Worm (Caenorhabditis elegans): Measurements from ENCODE around the gene marc-1.

marc-1 gene

ce11 chrV:9729462-9730162, 9.9 kb upstream of the marc-1 start, which contains the start of the genes aagr-3 and drap-1 (continued):
- TF ChIP-seq dmd-4 (tag; optimal IDR thresholded peaks at IDR 0.05) (no peak), nhr-129 (tag; optimal IDR thresholded peaks at IDR 0.05) (peak; percentile 77), aly-2 (tag; optimal IDR thresholded peaks at IDR 0.05) (no peak), crh-2 (tag; optimal IDR thresholded peaks at IDR 0.05) (peak; percentile 90), lin-11 (tag; optimal IDR thresholded peaks at IDR 0.05) (no peak), ztf-1 (GFP tag; conservative IDR thresholded peaks at IDR 0.05) (no peak), mab-5 (tag; optimal IDR thresholded peaks at IDR 0.05) (peak; percentile 26)

ce11 chrV:9730743-9731706, 8.5 kb upstream of the marc-1 start:
- TF ChIP-seq sma-3 (GFP tag; optimal IDR thresholded peaks at IDR 0.05) (peak; percentile 93), lin-11 (tag; optimal IDR thresholded peaks at IDR 0.05) (peak; percentile 98), C34F6.9 (tag; optimal IDR thresholded peaks at IDR 0.05) (peak; percentile 96), blmp-1 (tag; optimal IDR thresholded peaks at IDR 0.05; ENCODE audit: insufficient read depth) (peak; percentile 76), crh-2 (tag; optimal IDR thresholded peaks at IDR 0.05) (peak; percentile 98), ztf-4 (tag; optimal IDR thresholded peaks at IDR 0.05) (peak; percentile 94), R02D3.7 (tag; optimal IDR thresholded peaks at IDR 0.05) (no peak), ZK546.5 (tag; optimal IDR thresholded peaks at IDR 0.05) (peak; percentile 61), nhr-11 (tag; optimal IDR thresholded peaks at IDR 0.05) (peak; percentile 77), mab-5 (tag; optimal IDR thresholded peaks at IDR 0.05) (peak; percentile 76), lin-39 (tag; optimal IDR thresholded peaks at IDR 0.05) (peak; percentile 80), nhr-237 (tag; optimal IDR thresholded peaks at IDR 0.05) (no peak), nhr-6 (tag; optimal IDR thresholded peaks at IDR 0.05) (peak; percentile 77), unc-62 (GFP tag; optimal IDR thresholded peaks at IDR 0.05) (no peak), F13H6.1 (tag; optimal IDR thresholded peaks at IDR 0.05) (peak; percentile 98), elt-1 (tag; optimal IDR thresholded peaks at IDR 0.05) (no peak), nhr-23 (tag; optimal IDR thresholded peaks at IDR 0.05) (no peak), ceh-16 (tag; optimal IDR thresholded peaks at IDR 0.05) (peak; percentile 91), elt-3 (tag; optimal IDR thresholded peaks at IDR 0.05) (no peak), egl-27 (tag; optimal IDR thresholded peaks at IDR 0.05) (peak; percentile 85), fos-1 (tag; optimal IDR thresholded peaks at IDR 0.05) (peak; percentile 97), nhr-129 (tag; optimal IDR thresholded peaks at IDR 0.05) (peak; percentile 98), sem-4 (tag; optimal IDR thresholded peaks at IDR 0.05) (peak; percentile 61), ama-1 (optimal IDR thresholded peaks at IDR 0.05) (peak; percentile 99), lin-13 (GFP tag; optimal IDR thresholded peaks at IDR 0.05) (peak; percentile 88), alr-1 (tag; optimal IDR thresholded peaks at IDR 0.05) (no peak), nhr-77 (tag; optimal IDR thresholded peaks at IDR 0.05) (no peak), nhr-10 (tag; optimal IDR thresholded peaks at IDR 0.05) (peak; percentile 23), ztf-11 (tag; optimal IDR thresholded peaks at IDR 0.05) (peak; percentile 39), sma-9 (GFP tag; optimal IDR thresholded peaks at IDR 0.05) (peak; percentile 90), sma-9 (tag; optimal IDR thresholded peaks at IDR 0.05) (no peak), peb-1 (tag; optimal IDR thresholded peaks at IDR 0.05) (no peak), gmeb-1 (tag; optimal IDR thresholded peaks at IDR 0.05) (peak; percentile 68), nhr-12 (tag; optimal IDR thresholded peaks at IDR 0.05) (no peak), zag-1 (tag; optimal IDR thresholded peaks at IDR 0.05) (peak; percentile 93), mbf-1 (tag; optimal IDR thresholded peaks at IDR 0.05) (no peak), unc-39 (tag; optimal IDR thresholded peaks at IDR 0.05) (peak; percentile 69), snpc-4 (tag; optimal IDR thresholded peaks at IDR 0.05) (peak; percentile 79), unc-55 (GFP tag; optimal IDR thresholded peaks at IDR 0.05) (peak; percentile 95), nhr-21 (tag; optimal IDR thresholded peaks at IDR 0.05) (peak; percentile 96), mdl-1 (tag; optimal IDR thresholded peaks at IDR 0.05) (peak; percentile 90 to 98), ceh-82 (tag; optimal IDR thresholded peaks at IDR 0.05) (no peak), nhr-25 (tag; optimal IDR thresholded peaks at IDR 0.05) (peak; percentile 93), dmd-4 (tag; optimal IDR thresholded peaks at IDR 0.05) (no peak), aly-2 (tag; optimal IDR thresholded peaks at IDR 0.05) (no peak), Y55F3AM.14 (GFP tag; optimal IDR thresholded peaks at IDR 0.05) (peak; percentile 90), lsy-2 (tag; optimal IDR thresholded peaks at IDR 0.05) (peak; percentile 90 to 98), skn-1 (tag; optimal IDR thresholded peaks at IDR 0.05) (peak; percentile 55), ztf-1 (GFP tag; conservative IDR thresholded peaks at IDR 0.05) (0 out of 2 replicates have a peak, but pooled peaks have one; percentile 63)
